Worm (Caenorhabditis elegans): ENCODE results near the gene hlh-12.

ce11 chrIV:8488043-8488442, 8.8 kb upstream of the hlh-12 start:
- TF ChIP-seq fos-1 (tag; optimal IDR thresholded peaks at IDR 0.05): no peak
- no peak for TF ChIP-seq elt-3 (tag; optimal IDR thresholded peaks at IDR 0.05)
- TF ChIP-seq ceh-16 (tag; optimal IDR thresholded peaks at IDR 0.05): no peak
- TF ChIP-seq lin-39 (tag; optimal IDR thresholded peaks at IDR 0.05): no peak
- no peak for TF ChIP-seq lin-15B (tag; optimal IDR thresholded peaks at IDR 0.05)
- no peak for TF ChIP-seq nhr-11 (tag; optimal IDR thresholded peaks at IDR 0.05)
- TF ChIP-seq nhr-25 (tag; optimal IDR thresholded peaks at IDR 0.05): no peak

All from whole organism, L3 larva.